Worm (Caenorhabditis elegans): ENCODE data around the gene srh-190.

- TF ChIP-seq elt-3 (tag; optimal IDR thresholded peaks at IDR 0.05) (no peak), flh-1 (GFP tag; optimal IDR thresholded peaks at IDR 0.05) (no peak), lin-13 (tag; optimal IDR thresholded peaks at IDR 0.05) (no peak), tbx-8 (GFP tag; optimal IDR thresholded peaks at IDR 0.05) (no peak), unc-39 (tag; optimal IDR thresholded peaks at IDR 0.05) (no peak), mab-5 (tag; optimal IDR thresholded peaks at IDR 0.05) (no peak), pha-4 (tag; optimal IDR thresholded peaks at IDR 0.05) (no peak), nhr-237 (tag; optimal IDR thresholded peaks at IDR 0.05) (no peak), nhr-2 (tag; optimal IDR thresholded peaks at IDR 0.05) (no peak)
These were observed 2.9 kb downstream of the srh-190 start, which contains the start of gene nhr-156 for ce11 chrV:3905841-3906240.
